ENCODE assay signal across 3 worm cellular contexts in genomic region chrIII:5218687-5219086, ce11.
TF ChIP-seq lines count a peak whose summit lies in the region.

Gene ZC155.2 (plus strand): TSS chrIII:5218987.

TF ChIP-seq in whole organism, L2 larva, 48 proteins besides CTCF, POLR2A, EP300 and RAD21:
- TF ChIP-seq mab-5 (tag; optimal IDR thresholded peaks at IDR 0.05; lab: Kevin White, UChicago), result peak; percentile 23
- no peak for TF ChIP-seq sma-9 (GFP tag; optimal IDR thresholded peaks at IDR 0.05; lab: Kevin White, UChicago)
- no peak for TF ChIP-seq sma-9 (tag; optimal IDR thresholded peaks at IDR 0.05; lab: Kevin White, UChicago)

TF ChIP-seq in whole organism, L3 larva, 47 proteins besides CTCF, POLR2A, EP300 and RAD21:
- TF ChIP-seq ceh-28 (tag; optimal IDR thresholded peaks at IDR 0.05; lab: Kevin White, UChicago), result no peak
- peak; percentile 15 for TF ChIP-seq lin-39 (tag; optimal IDR thresholded peaks at IDR 0.05; lab: Kevin White, UChicago)
TF ChIP-seq in whole organism, L3 larva: peak in this region for 1.

TF ChIP-seq in whole organism, late embryonic, 69 proteins besides CTCF, POLR2A, EP300 and RAD21:
- TF ChIP-seq unc-3 (GFP tag; conservative IDR thresholded peaks at IDR 0.05; lab: Robert Waterston, UW) (no peak), unc-3 (tag; optimal IDR thresholded peaks at IDR 0.05; lab: Kevin White, UChicago) (peak; percentile 33), elt-2 (tag; optimal IDR thresholded peaks at IDR 0.05; lab: Kevin White, UChicago) (no peak)
